Worm (Caenorhabditis elegans) whole organism, L2 larva: ENCODE data around the gene syx-3.

Experiments
- C34F6.9 ChIP-seq: fragments of 150-350 bp; optimal IDR thresholded peaks from 2 replicates; lab custom pipeline; 2014; ENCODE audit warnings: missing biosample characterization, missing genetic modification characterization
- F13H6.1 ChIP-seq: sonication (generic microtip); optimal IDR thresholded peaks from 2 replicates; lab custom pipeline; 2016; ENCODE audit warnings: missing genetic modification characterization, missing compliant biosample characterization
- R02D3.7 ChIP-seq: fragments of 150-350 bp; optimal IDR thresholded peaks from 2 replicates; lab custom pipeline; 2014; ENCODE audit warnings: missing biosample characterization, missing genetic modification characterization
- Y55F3AM.14 ChIP-seq: fragments of 200-800 bp; sonication (Bioruptor generic); optimal IDR thresholded peaks from 2 replicates; lab custom pipeline; 2018; ENCODE audit warnings: mild to moderate bottlenecking, missing genetic modification characterization, missing compliant biosample characterization
- ZK546.5 ChIP-seq: sonication (generic microtip); optimal IDR thresholded peaks from 2 replicates; lab custom pipeline; 2017; ENCODE audit warnings: missing biosample characterization, missing genetic modification characterization
- alr-1 ChIP-seq: fragments of 150-350 bp; optimal IDR thresholded peaks from 2 replicates; lab custom pipeline; 2014; ENCODE audit warnings: missing biosample characterization, missing genetic modification characterization
- aly-2 ChIP-seq: fragments of 150-350 bp; optimal IDR thresholded peaks from 2 replicates; lab custom pipeline; 2014; ENCODE audit warnings: missing biosample characterization, missing genetic modification characterization
- ama-1 ChIP-seq: fragments of 150-350 bp; optimal IDR thresholded peaks from 2 replicates; lab custom pipeline; 2018; ENCODE audit warnings: inconsistent platforms
- blmp-1 ChIP-seq: sonication (generic microtip); optimal IDR thresholded peaks from 2 replicates; lab custom pipeline; 2017; ENCODE audit warnings: missing genetic modification characterization, mild to moderate bottlenecking, missing compliant biosample characterization, antibody characterized with exemption, moderate library complexity; ENCODE audit not compliant: insufficient read depth
- ceh-16 ChIP-seq: fragments of 150-350 bp; optimal IDR thresholded peaks from 2 replicates; lab custom pipeline; 2014; ENCODE audit warnings: missing biosample characterization, missing genetic modification characterization
- ceh-82 ChIP-seq: fragments of 150-350 bp; optimal IDR thresholded peaks from 2 replicates; lab custom pipeline; 2014; ENCODE audit warnings: missing biosample characterization, missing genetic modification characterization
- crh-2 ChIP-seq: sonication (generic microtip); optimal IDR thresholded peaks from 2 replicates; lab custom pipeline; 2017; ENCODE audit warnings: missing biosample characterization, missing genetic modification characterization
- dmd-4 ChIP-seq: sonication (generic microtip); optimal IDR thresholded peaks from 2 replicates; lab custom pipeline; 2017; ENCODE audit warnings: missing biosample characterization, missing genetic modification characterization
- egl-27 ChIP-seq: sonication (generic microtip); optimal IDR thresholded peaks from 3 replicates; lab custom pipeline; 2017; ENCODE audit warnings: missing biosample characterization, missing genetic modification reagents, missing genetic modification characterization
- elt-1 ChIP-seq: fragments of 150-350 bp; optimal IDR thresholded peaks from 2 replicates; lab custom pipeline; 2014; ENCODE audit warnings: missing biosample characterization, missing genetic modification characterization
- elt-3 ChIP-seq: sonication (generic microtip); optimal IDR thresholded peaks from 2 replicates; lab custom pipeline; 2017; ENCODE audit warnings: missing biosample characterization, missing genetic modification characterization
- fos-1 ChIP-seq: fragments of 150-350 bp; optimal IDR thresholded peaks from 2 replicates; lab custom pipeline; 2014; ENCODE audit warnings: missing biosample characterization, missing genetic modification characterization
- gmeb-1 ChIP-seq: fragments of 150-350 bp; optimal IDR thresholded peaks from 2 replicates; lab custom pipeline; 2014; ENCODE audit warnings: missing biosample characterization, missing genetic modification characterization
- lin-11 ChIP-seq: fragments of 150-350 bp; sonication (generic microtip); optimal IDR thresholded peaks from 2 replicates; lab custom pipeline; 2014; ENCODE audit warnings: missing biosample characterization, missing genetic modification characterization, inconsistent platforms, mixed read lengths
- lin-13 ChIP-seq: fragments of 150-350 bp; optimal IDR thresholded peaks from 2 replicates; lab custom pipeline; 2014; ENCODE audit warnings: missing biosample characterization, missing genetic modification reagents, missing genetic modification characterization
- lin-39 ChIP-seq: fragments of 150-350 bp; optimal IDR thresholded peaks from 2 replicates; lab custom pipeline; 2014; ENCODE audit warnings: missing biosample characterization, missing genetic modification reagents, missing genetic modification characterization
- lsy-2 ChIP-seq, 2 experiments: fragments of 150-350 bp in 1 of 2; sonication (generic microtip) in 1 of 2; optimal IDR thresholded peaks; 2 replicates each; lab custom pipeline; 2014 to 2017; ENCODE audit warnings: missing biosample characterization in 2 of 2, missing genetic modification characterization in 2 of 2
- mab-5 ChIP-seq: fragments of 150-350 bp; optimal IDR thresholded peaks from 2 replicates; lab custom pipeline; 2014; ENCODE audit warnings: missing biosample characterization, missing genetic modification characterization
- mdl-1 ChIP-seq, 2 experiments: fragments of 150-350 bp in 1 of 2; sonication (generic microtip) in 1 of 2; optimal IDR thresholded peaks; 2 replicates each; lab custom pipeline; 2017; ENCODE audit warnings: missing biosample characterization in 2 of 2, missing genetic modification characterization in 2 of 2
- nhr-11 ChIP-seq: fragments of 150-350 bp; optimal IDR thresholded peaks from 2 replicates; lab custom pipeline; 2014; ENCODE audit warnings: missing biosample characterization, missing genetic modification characterization
- nhr-129 ChIP-seq: fragments of 150-350 bp; optimal IDR thresholded peaks from 2 replicates; lab custom pipeline; 2014; ENCODE audit warnings: missing biosample characterization, missing genetic modification characterization
- nhr-21 ChIP-seq: fragments of 150-350 bp; optimal IDR thresholded peaks from 2 replicates; lab custom pipeline; 2014; ENCODE audit warnings: missing biosample characterization, missing genetic modification characterization
- nhr-237 ChIP-seq: fragments of 150-350 bp; optimal IDR thresholded peaks from 2 replicates; lab custom pipeline; 2014; ENCODE audit warnings: missing biosample characterization, missing genetic modification characterization
- nhr-77 ChIP-seq: fragments of 150-350 bp; optimal IDR thresholded peaks from 2 replicates; lab custom pipeline; 2014; ENCODE audit warnings: missing biosample characterization, missing genetic modification characterization
- peb-1 ChIP-seq: fragments of 150-350 bp; optimal IDR thresholded peaks from 2 replicates; lab custom pipeline; 2014; ENCODE audit warnings: missing biosample characterization, missing genetic modification characterization
- sem-4 ChIP-seq: fragments of 150-350 bp; optimal IDR thresholded peaks from 2 replicates; lab custom pipeline; 2014; ENCODE audit warnings: missing biosample characterization, missing genetic modification reagents, missing genetic modification characterization
- skn-1 ChIP-seq: sonication (generic microtip); optimal IDR thresholded peaks from 2 replicates; lab custom pipeline; 2017; ENCODE audit warnings: missing biosample characterization, missing genetic modification characterization
- sma-3 ChIP-seq: sonication (generic microtip); optimal IDR thresholded peaks from 2 replicates; lab custom pipeline; 2016; ENCODE audit warnings: missing genetic modification reagents, missing genetic modification characterization, missing compliant biosample characterization
- sma-9 ChIP-seq, 2 experiments: fragments of 150-350 bp in 1 of 2; sonication (generic microtip) in 1 of 2; optimal IDR thresholded peaks; 2 replicates each; lab custom pipeline; 2014 to 2016; ENCODE audit warnings: missing genetic modification characterization in 2 of 2, mild to moderate bottlenecking in 1 of 2, missing biosample characterization in 1 of 2, missing compliant biosample characterization in 1 of 2, missing genetic modification reagents in 1 of 2, moderate library complexity in 1 of 2
- snpc-4 ChIP-seq: fragments of 150-350 bp; optimal IDR thresholded peaks from 2 replicates; lab custom pipeline; 2014; ENCODE audit warnings: missing biosample characterization, missing genetic modification characterization
- unc-39 ChIP-seq: fragments of 150-350 bp; optimal IDR thresholded peaks from 2 replicates; lab custom pipeline; 2014; ENCODE audit warnings: missing biosample characterization, missing genetic modification characterization
- unc-55 ChIP-seq: fragments of 150-350 bp; sonication (generic microtip); optimal IDR thresholded peaks from 3 replicates; lab custom pipeline; 2014; ENCODE audit warnings: missing biosample characterization, missing genetic modification reagents, missing genetic modification characterization
- unc-62 ChIP-seq: fragments of 150-350 bp; optimal IDR thresholded peaks from 2 replicates; lab custom pipeline; 2014; ENCODE audit warnings: missing biosample characterization, missing genetic modification reagents, missing genetic modification characterization
- ztf-1 ChIP-seq: fragments of 200-800 bp; sonication (Bioruptor generic); conservative IDR thresholded peaks from 2 replicates; pipeline ENCODE4 v1.3.6; 2022; ENCODE audit warnings: missing genetic modification characterization, missing compliant biosample characterization
- ztf-11 ChIP-seq: sonication (generic microtip); optimal IDR thresholded peaks from 2 replicates; lab custom pipeline; 2017; ENCODE audit warnings: missing biosample characterization, missing genetic modification characterization
- ztf-4 ChIP-seq: fragments of 150-350 bp; optimal IDR thresholded peaks from 2 replicates; lab custom pipeline; 2014; ENCODE audit warnings: missing biosample characterization, missing genetic modification characterization

Gene syx-3

ce11 chrX:5348529-5349148, at the start of gene syx-3:
syx-3 (plus strand) TSS chrX:5349098.
- TF ChIP-seq ceh-82 (tag; lab: Kevin White, UChicago) (no peak), unc-62 (GFP tag; lab: Kevin White, UChicago) (no peak), gmeb-1 (tag; lab: Kevin White, UChicago) (no peak), lsy-2 (tag; optimal IDR thresholded peaks at IDR 0.05; lab: Kevin White, UChicago) (no peak), sem-4 (tag; lab: Kevin White, UChicago) (no peak), F13H6.1 (tag; lab: Kevin White, UChicago) (no peak), ztf-11 (no peak), lin-13 (GFP tag; lab: Kevin White, UChicago) (no peak), Y55F3AM.14 (GFP tag; lab: Kevin White, UChicago) (no peak), lin-39 (tag; lab: Kevin White, UChicago) (no peak), R02D3.7 (tag; lab: Kevin White, UChicago) (no peak), blmp-1 (tag; lab: Kevin White, UChicago) (no peak), elt-1 (tag; lab: Kevin White, UChicago) (no peak), nhr-77 (tag; lab: Kevin White, UChicago) (no peak), fos-1 (tag; lab: Kevin White, UChicago) (no peak), ZK546.5 (no peak), sma-9 (GFP tag; optimal IDR thresholded peaks at IDR 0.05; lab: Kevin White, UChicago) (no peak), sma-9 (tag; optimal IDR thresholded peaks at IDR 0.05; lab: Kevin White, UChicago) (no peak), mab-5 (no peak), C34F6.9 (tag; lab: Kevin White, UChicago) (no peak)

ce11 chrX:5303500-5303899, 45.4 kb upstream of the syx-3 start, which contains the start of gene ags-3:
ags-3 (minus strand) TSS chrX:5303600.
- TF ChIP-seq aly-2 (tag; lab: Kevin White, UChicago) = no peak
- TF ChIP-seq nhr-77 (tag; lab: Kevin White, UChicago) = no peak
- no peak for TF ChIP-seq ceh-16 (tag; lab: Kevin White, UChicago)
- TF ChIP-seq skn-1 (tag; lab: Kevin White, UChicago) = no peak
- TF ChIP-seq nhr-11 (tag; lab: Kevin White, UChicago) = no peak
- no peak for TF ChIP-seq ztf-1 (GFP tag; lab: Robert Waterston, UW)
- TF ChIP-seq lin-13 (GFP tag; lab: Kevin White, UChicago) = no peak
- TF ChIP-seq snpc-4 (tag; lab: Kevin White, UChicago) = no peak

DNA sequence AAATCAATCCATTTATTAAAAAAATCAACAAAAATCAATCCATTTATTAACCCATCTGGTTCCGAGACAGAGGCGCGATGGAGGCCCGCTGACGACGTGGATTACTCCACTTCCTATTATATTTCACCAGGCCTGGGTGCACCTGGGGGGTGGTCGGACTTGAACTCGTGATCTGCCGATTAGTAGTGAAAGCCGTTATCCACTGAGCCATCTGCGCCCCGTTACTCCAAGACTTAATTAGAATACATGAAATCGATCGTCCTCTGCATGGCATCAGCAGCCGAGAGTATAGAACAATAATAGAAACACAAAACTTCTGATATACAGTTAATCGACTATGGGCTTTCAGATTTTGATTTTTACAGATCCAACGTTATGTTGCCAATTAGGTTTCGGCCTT, 39.3 kb upstream of the syx-3 start:
- TF ChIP-seq mdl-1 (tag; optimal IDR thresholded peaks at IDR 0.05; lab: Kevin White, UChicago) = no peak
- TF ChIP-seq peb-1 (tag; lab: Kevin White, UChicago) = no peak
- TF ChIP-seq alr-1 (tag; lab: Kevin White, UChicago) = no peak
- no peak for TF ChIP-seq ztf-1 (GFP tag; lab: Robert Waterston, UW)

DNA sequence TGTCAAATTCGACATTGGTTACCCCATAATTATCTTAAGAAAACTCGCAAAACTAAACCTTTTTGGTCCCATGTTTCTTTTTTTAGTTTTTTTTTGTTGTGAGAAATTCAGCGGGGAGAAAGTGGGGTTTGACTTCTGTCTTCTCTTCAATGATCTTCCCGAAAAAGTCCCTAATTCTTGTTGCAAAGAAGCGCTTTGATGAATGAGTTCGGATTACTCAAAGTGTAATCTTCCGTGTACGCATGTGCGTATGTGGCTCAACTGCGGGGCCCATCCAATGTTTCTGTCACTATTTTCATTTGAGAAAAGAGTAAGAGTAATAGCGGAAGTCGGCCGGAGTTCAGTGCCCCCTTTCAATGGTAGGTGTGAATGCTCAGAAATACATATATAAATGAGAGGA, 37.7 kb upstream of the syx-3 start:
- no peak for TF ChIP-seq ceh-82 (tag; lab: Kevin White, UChicago)
- no peak for TF ChIP-seq peb-1 (tag; lab: Kevin White, UChicago)
- TF ChIP-seq mab-5 = peak; percentile 72
- TF ChIP-seq unc-55 (GFP tag; lab: Kevin White, UChicago) = peak; percentile 53
- TF ChIP-seq ztf-11 = no peak
- peak in 1 of 2 experiments; percentile 22 for TF ChIP-seq mdl-1 (tag; optimal IDR thresholded peaks at IDR 0.05; lab: Kevin White, UChicago)
- no peak for TF ChIP-seq nhr-11 (tag; lab: Kevin White, UChicago)
- TF ChIP-seq C34F6.9 (tag; lab: Kevin White, UChicago) = no peak
- no peak for TF ChIP-seq sem-4 (tag; lab: Kevin White, UChicago)

DNA sequence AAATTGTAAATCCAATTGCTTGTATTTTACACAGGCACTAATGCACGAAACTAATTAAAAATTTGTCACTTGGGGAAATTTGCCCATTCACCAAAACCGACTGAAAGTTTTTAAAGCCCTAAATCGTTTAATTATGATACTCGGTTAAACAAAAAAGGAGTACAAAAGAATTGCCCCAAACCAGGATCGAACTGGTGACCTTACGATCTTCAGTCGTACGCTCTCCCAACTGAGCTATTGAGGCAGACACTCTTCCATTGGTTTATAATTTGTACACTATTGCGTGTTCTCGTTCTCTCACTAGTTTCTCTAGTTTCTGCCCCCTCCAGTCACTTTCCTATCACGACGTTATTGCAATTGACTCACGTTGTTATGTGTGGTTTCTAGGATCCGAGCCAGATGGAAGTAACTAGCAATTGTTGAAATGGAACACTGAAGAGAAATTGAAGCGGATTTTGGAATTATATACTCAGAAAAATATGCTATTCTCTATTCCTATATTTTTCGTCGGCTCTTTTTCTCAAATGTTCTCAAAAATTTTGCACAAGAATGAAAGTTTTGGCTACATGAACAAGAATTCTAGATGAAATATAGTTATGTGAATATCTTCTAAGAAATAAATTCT, 29.6 kb upstream of the syx-3 start:
- TF ChIP-seq sem-4 (tag; lab: Kevin White, UChicago) (peak; percentile 25), ztf-1 (GFP tag; lab: Robert Waterston, UW) (no peak), ztf-11 (no peak), skn-1 (tag; lab: Kevin White, UChicago) (no peak), egl-27 (peak; percentile 47), ZK546.5 (no peak), nhr-21 (tag; lab: Kevin White, UChicago) (peak; percentile 35), lin-11 (tag; lab: Kevin White, UChicago) (no peak), F13H6.1 (tag; lab: Kevin White, UChicago) (peak; percentile 31), nhr-237 (tag; lab: Kevin White, UChicago) (no peak), ceh-16 (tag; lab: Kevin White, UChicago) (no peak), ceh-82 (tag; lab: Kevin White, UChicago) (no peak), dmd-4 (no peak), unc-55 (GFP tag; lab: Kevin White, UChicago) (no peak), crh-2 (tag; lab: Kevin White, UChicago) (peak; percentile 45), unc-39 (tag; lab: Kevin White, UChicago) (no peak), fos-1 (tag; lab: Kevin White, UChicago) (peak; percentile 51), elt-3 (no peak), mdl-1 (tag; optimal IDR thresholded peaks at IDR 0.05; lab: Kevin White, UChicago) (no peak), ztf-4 (tag; lab: Kevin White, UChicago) (no peak), unc-62 (GFP tag; lab: Kevin White, UChicago) (no peak), nhr-129 (tag; lab: Kevin White, UChicago) (peak; percentile 83), sma-3 (GFP tag; lab: Kevin White, UChicago) (no peak), ama-1 (no peak)
